Fruit fly (Drosophila melanogaster) whole organism: Measurements from ENCODE around the gene c11.1.

ENCODE experiments used
- CG8478 ChIP-seq: fragments of >200 bp; optimal IDR thresholded peaks from 2 replicates; lab custom pipeline; 2018; ENCODE audit warnings: inconsistent platforms
- Dll ChIP-seq: fragments of >200 bp; optimal IDR thresholded peaks from 2 replicates; lab custom pipeline; 2017
- EcR ChIP-seq, 2 experiments: fragments of >200 bp; optimal IDR thresholded peaks; 2 replicates each; lab custom pipeline; 2017; ENCODE audit warnings: missing biosample characterization in 2 of 2, missing genetic modification characterization in 2 of 2, missing genetic modification reagents in 2 of 2
- pan ChIP-seq: fragments of >200 bp; optimal IDR thresholded peaks from 2 replicates; lab custom pipeline; 2017
- psq ChIP-seq: fragments of >200 bp; optimal IDR thresholded peaks from 2 replicates; lab custom pipeline; 2017
- usp ChIP-seq: fragments of >200 bp; optimal IDR thresholded peaks from 2 replicates; lab custom pipeline; 2017; ENCODE audit warnings: missing biosample characterization, missing genetic modification characterization, mixed read lengths

c11.1 gene

dm6 chrX:9284024-9284738 is 1.3 kb upstream of the c11.1 start, which contains the start of gene lz:
lz (plus strand) TSS chrX:9284649.
- TF ChIP-seq usp (GFP tag; lab: Kevin White, UChicago) (no peak), psq (no peak), EcR (GFP tag; optimal IDR thresholded peaks at IDR 0.05; lab: Kevin White, UChicago) (no peak), Dll (peak; percentile 42), CG8478 (lab: Kevin White, UChicago) (no peak)

- TF ChIP-seq CG8478 (lab: Kevin White, UChicago) (no peak), EcR (GFP tag; optimal IDR thresholded peaks at IDR 0.05; lab: Kevin White, UChicago) (no peak), pan (lab: Kevin White, UChicago) (no peak)
Observed at dm6 chrX:9281998-9282644, 796 bp downstream of the c11.1 start.

DNA sequence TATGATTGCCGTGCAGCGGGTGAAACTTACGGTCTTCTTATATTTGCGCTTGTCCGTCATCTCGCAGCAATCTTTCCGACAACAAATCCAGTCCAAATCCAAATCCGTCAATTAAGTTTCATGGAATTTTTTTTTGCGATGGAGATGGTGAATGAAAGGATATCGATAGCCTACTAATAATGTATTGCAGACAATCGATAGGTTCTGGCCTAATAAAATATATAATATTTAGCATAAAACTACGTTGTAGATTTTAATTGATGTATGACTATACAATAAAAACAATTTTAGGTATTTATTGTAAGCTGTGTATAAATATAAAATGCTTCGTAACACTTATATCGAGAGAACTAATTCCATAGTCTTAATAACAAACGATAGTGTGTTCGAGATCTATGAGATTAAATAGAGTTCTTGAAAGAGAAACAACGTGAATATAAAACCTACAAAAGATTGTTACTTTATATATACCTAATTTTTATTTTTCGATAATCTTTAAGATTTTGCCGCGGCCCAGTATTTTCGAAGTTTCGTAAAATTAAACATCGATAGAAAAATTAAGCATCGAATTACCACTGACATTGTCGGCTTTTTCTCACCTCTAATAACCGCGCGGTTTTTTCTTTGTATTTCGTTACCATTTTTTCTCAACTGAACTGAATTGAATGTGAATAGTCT is 9.9 kb downstream of the c11.1 start, which contains the start of the genes Cfp1 and Aladin:
TSS of gene Cfp1 (minus strand) at position 131 of the 678 bp plus-strand sequence.
TSS of gene Aladin (plus strand) at position 584 of the 678 bp plus-strand sequence.
- TF ChIP-seq psq (no peak), EcR (GFP tag; optimal IDR thresholded peaks at IDR 0.05; lab: Kevin White, UChicago) (no peak), CG8478 (lab: Kevin White, UChicago) (no peak), Dll (no peak), pan (lab: Kevin White, UChicago) (no peak)

dm6 chrX:9269825-9270224 is 13.1 kb downstream of the c11.1 start, which contains the start of gene CG17440:
CG17440 (minus strand) TSS chrX:9269925.
- TF ChIP-seq pan (lab: Kevin White, UChicago) = no peak
- no peak for TF ChIP-seq EcR (GFP tag; optimal IDR thresholded peaks at IDR 0.05; lab: Kevin White, UChicago)
- no peak for TF ChIP-seq psq
- TF ChIP-seq usp (GFP tag; lab: Kevin White, UChicago) = no peak
- TF ChIP-seq CG8478 (lab: Kevin White, UChicago) = no peak
- TF ChIP-seq Dll = no peak

dm6 chrX:9267598-9267997 is 15.3 kb downstream of the c11.1 start, which contains the start of gene Erk7:
Erk7 (minus strand) TSS chrX:9267698.
- TF ChIP-seq pan (lab: Kevin White, UChicago) (no peak), EcR (GFP tag; optimal IDR thresholded peaks at IDR 0.05; lab: Kevin White, UChicago) (no peak), Dll (no peak), usp (GFP tag; lab: Kevin White, UChicago) (no peak), psq (no peak), CG8478 (lab: Kevin White, UChicago) (no peak)

dm6 chrX:9266082-9266481 is 16.8 kb downstream of the c11.1 start:
- TF ChIP-seq usp (GFP tag; lab: Kevin White, UChicago) (no peak), CG8478 (lab: Kevin White, UChicago) (no peak), EcR (GFP tag; optimal IDR thresholded peaks at IDR 0.05; lab: Kevin White, UChicago) (no peak), Dll (no peak), pan (lab: Kevin White, UChicago) (no peak), psq (no peak)

- no peak for TF ChIP-seq EcR (GFP tag; optimal IDR thresholded peaks at IDR 0.05; lab: Kevin White, UChicago)
- TF ChIP-seq pan (lab: Kevin White, UChicago) = no peak
- TF ChIP-seq CG8478 (lab: Kevin White, UChicago) = no peak
- TF ChIP-seq usp (GFP tag; lab: Kevin White, UChicago) = no peak
- TF ChIP-seq Dll = no peak
- no peak for TF ChIP-seq psq
Observed at dm6 chrX:9255964-9256520, 26.9 kb downstream of the c11.1 start, which contains the start of gene ric8a. ric8a (plus strand) TSS chrX:9256168.

dm6 chrX:9255021-9255420 is 27.9 kb downstream of the c11.1 start:
- TF ChIP-seq usp (GFP tag; lab: Kevin White, UChicago) = no peak
- no peak for TF ChIP-seq CG8478 (lab: Kevin White, UChicago)
- TF ChIP-seq EcR (GFP tag; optimal IDR thresholded peaks at IDR 0.05; lab: Kevin White, UChicago) = no peak
- no peak for TF ChIP-seq pan (lab: Kevin White, UChicago)
- TF ChIP-seq psq = no peak

DNA sequence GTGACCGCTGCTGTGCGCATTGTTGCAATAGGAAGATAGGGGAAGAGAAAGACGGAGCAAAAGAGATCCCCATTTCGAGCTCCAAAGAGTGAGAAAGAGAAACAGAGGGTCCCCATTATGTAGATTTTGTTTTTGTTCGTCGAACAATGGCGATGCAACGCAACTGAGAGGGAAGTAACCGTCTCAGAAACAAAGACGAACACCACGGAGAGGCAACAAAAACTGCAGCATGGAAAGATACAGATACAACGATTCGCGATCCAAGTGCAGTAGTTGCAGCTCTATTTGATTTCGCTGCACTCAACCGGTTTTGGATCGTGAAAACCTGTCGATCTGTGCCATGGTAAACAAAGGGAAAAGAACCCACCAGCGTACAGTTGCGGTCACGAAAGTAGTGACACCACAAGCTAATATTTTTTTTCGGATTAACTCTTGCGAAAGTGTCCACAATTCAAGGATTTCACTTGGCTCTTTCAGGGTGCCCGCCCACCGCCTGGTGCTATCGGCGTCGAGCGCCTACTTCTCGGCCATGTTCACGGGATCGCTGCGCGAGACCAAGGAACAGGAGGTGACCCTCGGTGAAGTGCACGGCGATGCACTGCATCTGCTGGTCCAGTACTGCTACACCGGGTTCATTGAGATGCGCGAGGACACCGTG is 30.7 kb downstream of the c11.1 start:
- TF ChIP-seq psq = no peak
- no peak for TF ChIP-seq pan (lab: Kevin White, UChicago)
- no peak for TF ChIP-seq Dll
- no peak for TF ChIP-seq usp (GFP tag; lab: Kevin White, UChicago)
- no peak for TF ChIP-seq EcR (GFP tag; optimal IDR thresholded peaks at IDR 0.05; lab: Kevin White, UChicago)
- TF ChIP-seq CG8478 (lab: Kevin White, UChicago) = no peak

dm6 chrX:9251212-9251877 is 31.6 kb downstream of the c11.1 start:
- TF ChIP-seq psq = no peak
- TF ChIP-seq CG8478 (lab: Kevin White, UChicago) = no peak
- no peak for TF ChIP-seq usp (GFP tag; lab: Kevin White, UChicago)
- TF ChIP-seq Dll = no peak
- TF ChIP-seq pan (lab: Kevin White, UChicago) = no peak
- no peak for TF ChIP-seq EcR (GFP tag; optimal IDR thresholded peaks at IDR 0.05; lab: Kevin White, UChicago)
